Fruit fly (Drosophila melanogaster) whole organism, embryonic: ENCODE measurements around the gene CG8861.

Experiments
- Abd-B ChIP-seq: fragments of 200-800 bp; sonication (Bioruptor generic); optimal IDR thresholded peaks from 2 replicates; lab custom pipeline; 2018; ENCODE audit warnings: missing biosample characterization, mild to moderate bottlenecking, missing genetic modification characterization, moderate library complexity
- Ada2b ChIP-seq: fragments of 200-800 bp; sonication (Bioruptor generic); IDR thresholded peaks from 2 replicates; pipeline ENCODE4 v1.3.6; 2022; ENCODE audit warnings: missing biosample characterization, missing genetic modification characterization
- Adf1 ChIP-seq: fragments of 200-800 bp; sonication (Bioruptor generic); IDR thresholded peaks from 2 replicates; pipeline ENCODE4 v1.3.6; 2022; ENCODE audit warnings: missing biosample characterization, missing genetic modification characterization
- Atf6 ChIP-seq: fragments of 200-800 bp; sonication (Bioruptor generic); IDR thresholded peaks from 2 replicates; pipeline ENCODE4 v1.3.6; 2022; ENCODE audit warnings: missing biosample characterization, missing genetic modification characterization
- Blimp-1 ChIP-seq: fragments of 200-800 bp; sonication (Bioruptor generic); optimal IDR thresholded peaks from 3 replicates; lab custom pipeline; 2018; ENCODE audit warnings: missing biosample characterization, missing genetic modification characterization, mild to moderate bottlenecking, moderate library complexity, missing genetic modification reagents
- CG1024 ChIP-seq: fragments of 200-800 bp; sonication (Bioruptor generic); IDR thresholded peaks from 2 replicates; pipeline ENCODE4 v1.3.6; 2022; ENCODE audit warnings: missing biosample characterization, missing genetic modification characterization
- CG13123 ChIP-seq: fragments of 200-800 bp; sonication (Bioruptor generic); optimal IDR thresholded peaks from 2 replicates; lab custom pipeline; 2016; ENCODE audit warnings: missing biosample characterization, missing genetic modification characterization
- CG15514 ChIP-seq: fragments of 200-800 bp; sonication (Bioruptor generic); optimal IDR thresholded peaks from 3 replicates; lab custom pipeline; 2017; ENCODE audit warnings: missing biosample characterization, missing genetic modification characterization, mild to moderate bottlenecking, moderate library complexity, missing genetic modification reagents
- CG17359 ChIP-seq: fragments of 200-800 bp; sonication (Bioruptor generic); optimal IDR thresholded peaks from 3 replicates; lab custom pipeline; 2018; ENCODE audit warnings: missing biosample characterization, mild to moderate bottlenecking, missing genetic modification characterization, moderate library complexity
- CG17361 ChIP-seq: fragments of 200-800 bp; sonication (Bioruptor generic); IDR thresholded peaks from 3 replicates; pipeline ENCODE4 v1.3.6; 2022; ENCODE audit warnings: missing biosample characterization, missing genetic modification characterization
- CG2199 ChIP-seq: fragments of 200-800 bp; sonication (Bioruptor generic); IDR thresholded peaks from 3 replicates; pipeline ENCODE4 v1.3.6; 2022; ENCODE audit warnings: missing biosample characterization, missing genetic modification characterization
- CG31388 ChIP-seq: fragments of 200-800 bp; sonication (Bioruptor generic); optimal IDR thresholded peaks from 2 replicates; lab custom pipeline; 2016; ENCODE audit warnings: missing biosample characterization, missing genetic modification characterization
- CG33557 ChIP-seq: fragments of 200-800 bp; sonication (Bioruptor generic); optimal IDR thresholded peaks from 2 replicates; lab custom pipeline; 2019; ENCODE audit warnings: missing biosample characterization, mild to moderate bottlenecking, missing genetic modification characterization, moderate library complexity
- CG4282 ChIP-seq: fragments of 200-800 bp; sonication (Bioruptor generic); optimal IDR thresholded peaks from 2 replicates; lab custom pipeline; 2016; ENCODE audit warnings: missing biosample characterization, missing genetic modification characterization
- CG5180 ChIP-seq: fragments of 200-800 bp; sonication (Bioruptor generic); optimal IDR thresholded peaks from 3 replicates; lab custom pipeline; 2017; ENCODE audit warnings: missing biosample characterization, missing genetic modification characterization, mild to moderate bottlenecking, moderate library complexity, missing genetic modification reagents
- CG6272 ChIP-seq: fragments of 200-800 bp; sonication (Bioruptor generic); IDR thresholded peaks from 2 replicates; pipeline ENCODE4 v1.3.6; 2022; ENCODE audit warnings: missing biosample characterization, missing genetic modification characterization
- CG7745 ChIP-seq: fragments of 200-800 bp; sonication (Bioruptor generic); optimal IDR thresholded peaks from 2 replicates; lab custom pipeline; 2018; ENCODE audit warnings: missing biosample characterization, mild to moderate bottlenecking, missing genetic modification characterization, moderate library complexity
- CG7963 ChIP-seq: fragments of 200-800 bp; sonication (Bioruptor generic); IDR thresholded peaks from 3 replicates; pipeline ENCODE4 v1.3.6; 2022; ENCODE audit warnings: missing biosample characterization, missing genetic modification characterization; ENCODE audit not compliant: partially characterized antibody
- CG9727 ChIP-seq: fragments of 200-800 bp; sonication (Bioruptor generic); optimal IDR thresholded peaks from 3 replicates; lab custom pipeline; 2017; ENCODE audit warnings: missing biosample characterization, mild to moderate bottlenecking, missing genetic modification characterization
- D19A ChIP-seq: fragments of 200-800 bp; optimal IDR thresholded peaks from 3 replicates; lab custom pipeline; 2019; ENCODE audit warnings: missing biosample characterization, mild to moderate bottlenecking, missing genetic modification characterization, moderate library complexity
- Dbx ChIP-seq: fragments of 200-800 bp; sonication (Bioruptor generic); IDR thresholded peaks from 3 replicates; pipeline ENCODE4 v1.3.6; 2022; ENCODE audit warnings: missing biosample characterization, missing genetic modification characterization
- Dek ChIP-seq: fragments of 200-800 bp; sonication (Bioruptor generic); optimal IDR thresholded peaks from 3 replicates; lab custom pipeline; 2019; ENCODE audit warnings: missing biosample characterization, mild to moderate bottlenecking, missing genetic modification characterization, moderate library complexity
- Dref ChIP-seq: fragments of 200-800 bp; sonication (Bioruptor generic); IDR thresholded peaks from 2 replicates; pipeline ENCODE4 v1.3.6; 2022; ENCODE audit warnings: missing biosample characterization, missing genetic modification characterization
- H2.0 ChIP-seq: fragments of 200-800 bp; sonication (Bioruptor generic); IDR thresholded peaks from 2 replicates; pipeline ENCODE4 v1.3.6; 2022; ENCODE audit warnings: missing biosample characterization, missing genetic modification characterization
- Hmx ChIP-seq: fragments of 200-800 bp; sonication (Bioruptor generic); optimal IDR thresholded peaks from 2 replicates; lab custom pipeline; 2016; ENCODE audit warnings: missing biosample characterization, missing genetic modification characterization
- Hr39 ChIP-seq: fragments of >200 bp; optimal IDR thresholded peaks from 2 replicates; lab custom pipeline; 2017
- Oaz ChIP-seq: fragments of 200-800 bp; sonication (Bioruptor generic); IDR thresholded peaks from 2 replicates; pipeline ENCODE4 v1.3.6; 2022; ENCODE audit warnings: missing biosample characterization, missing genetic modification characterization
- Poxn ChIP-seq: fragments of 200-800 bp; sonication (Bioruptor generic); IDR thresholded peaks from 2 replicates; pipeline ENCODE4 v1.3.6; 2022; ENCODE audit warnings: missing biosample characterization, missing genetic modification characterization
- Taf1 ChIP-seq: fragments of 200-800 bp; sonication (Bioruptor generic); IDR thresholded peaks from 2 replicates; pipeline ENCODE4 v1.3.6; 2022; ENCODE audit warnings: missing biosample characterization, missing genetic modification characterization
- YL-1 ChIP-seq: fragments of 200-800 bp; sonication (Bioruptor generic); optimal IDR thresholded peaks from 3 replicates; lab custom pipeline; 2017; ENCODE audit warnings: missing biosample characterization, mild to moderate bottlenecking, missing genetic modification characterization
- al ChIP-seq: fragments of 200-800 bp; sonication (Bioruptor generic); IDR thresholded peaks from 2 replicates; pipeline ENCODE4 v1.3.6; 2022; ENCODE audit warnings: missing biosample characterization, missing genetic modification characterization
- chinmo ChIP-seq: fragments of 200-800 bp; sonication (Bioruptor generic); IDR thresholded peaks from 4 replicates; pipeline ENCODE4 v1.3.6; 2022; ENCODE audit warnings: missing biosample characterization, missing genetic modification characterization; ENCODE audit not compliant: partially characterized antibody
- chm ChIP-seq: fragments of 200-800 bp; sonication (Bioruptor generic); IDR thresholded peaks from 2 replicates; pipeline ENCODE4 v1.3.6; 2022; ENCODE audit warnings: missing biosample characterization, missing genetic modification characterization
- crol ChIP-seq: fragments of 200-800 bp; sonication (Bioruptor generic); IDR thresholded peaks from 2 replicates; pipeline ENCODE4 v1.3.6; 2022; ENCODE audit warnings: missing biosample characterization, missing genetic modification characterization
- gcm ChIP-seq: fragments of 200-800 bp; sonication (Bioruptor generic); optimal IDR thresholded peaks from 2 replicates; lab custom pipeline; 2019; ENCODE audit warnings: missing biosample characterization, mild to moderate bottlenecking, missing genetic modification characterization, moderate library complexity
- grau ChIP-seq: fragments of 200-800 bp; optimal IDR thresholded peaks from 3 replicates; lab custom pipeline; 2019; ENCODE audit warnings: missing biosample characterization, mild to moderate bottlenecking, missing genetic modification characterization, moderate library complexity
- inv ChIP-seq: fragments of 200-800 bp; sonication (Bioruptor generic); IDR thresholded peaks from 2 replicates; pipeline ENCODE4 v1.3.6; 2022; ENCODE audit warnings: missing biosample characterization, missing genetic modification characterization; ENCODE audit not compliant: partially characterized antibody
- ken ChIP-seq: fragments of 200-800 bp; sonication (Bioruptor generic); IDR thresholded peaks from 3 replicates; pipeline ENCODE4 v1.3.6; 2022; ENCODE audit warnings: missing biosample characterization, missing genetic modification characterization
- maf-S ChIP-seq: fragments of 200-800 bp; sonication (Bioruptor generic); optimal IDR thresholded peaks from 2 replicates; lab custom pipeline; 2016; ENCODE audit warnings: missing biosample characterization, missing genetic modification characterization
- mld ChIP-seq: fragments of 200-800 bp; sonication (Bioruptor generic); IDR thresholded peaks from 3 replicates; pipeline ENCODE4 v1.3.6; 2022; ENCODE audit warnings: missing biosample characterization, missing genetic modification characterization; ENCODE audit not compliant: partially characterized antibody
- nerfin-2 ChIP-seq: fragments of 200-800 bp; sonication (Bioruptor generic); IDR thresholded peaks from 2 replicates; pipeline ENCODE4 v1.3.6; 2022; ENCODE audit warnings: missing biosample characterization, missing genetic modification characterization; ENCODE audit not compliant: partially characterized antibody
- peb ChIP-seq: fragments of 200-800 bp; sonication (Bioruptor generic); IDR thresholded peaks from 2 replicates; pipeline ENCODE4 v1.3.6; 2022; ENCODE audit warnings: missing biosample characterization, missing genetic modification characterization
- sisA ChIP-seq: fragments of 200-800 bp; sonication (Bioruptor generic); IDR thresholded peaks from 2 replicates; pipeline ENCODE4 v1.3.6; 2022; ENCODE audit warnings: missing biosample characterization, missing genetic modification characterization
- slbo ChIP-seq: fragments of 200-800 bp; sonication (Bioruptor generic); IDR thresholded peaks from 2 replicates; pipeline ENCODE4 v1.3.6; 2022; ENCODE audit warnings: missing biosample characterization, missing genetic modification characterization
- sna ChIP-seq: fragments of 200-800 bp; sonication (Bioruptor generic); IDR thresholded peaks from 2 replicates; pipeline ENCODE4 v1.3.6; 2022; ENCODE audit warnings: missing biosample characterization, missing genetic modification characterization; ENCODE audit not compliant: partially characterized antibody
- tio ChIP-seq: fragments of 200-800 bp; sonication (Bioruptor generic); optimal IDR thresholded peaks from 2 replicates; lab custom pipeline; 2017; ENCODE audit warnings: missing biosample characterization, missing genetic modification characterization, inconsistent platforms
- toy ChIP-seq: fragments of 200-800 bp; sonication (Bioruptor generic); IDR thresholded peaks from 2 replicates; pipeline ENCODE4 v1.3.6; 2022; ENCODE audit warnings: missing biosample characterization, missing genetic modification characterization
- zfh2 ChIP-seq: fragments of 200-800 bp; sonication (Bioruptor generic); optimal IDR thresholded peaks from 2 replicates; lab custom pipeline; 2016; ENCODE audit warnings: missing biosample characterization, missing genetic modification characterization

Gene CG8861

DNA sequence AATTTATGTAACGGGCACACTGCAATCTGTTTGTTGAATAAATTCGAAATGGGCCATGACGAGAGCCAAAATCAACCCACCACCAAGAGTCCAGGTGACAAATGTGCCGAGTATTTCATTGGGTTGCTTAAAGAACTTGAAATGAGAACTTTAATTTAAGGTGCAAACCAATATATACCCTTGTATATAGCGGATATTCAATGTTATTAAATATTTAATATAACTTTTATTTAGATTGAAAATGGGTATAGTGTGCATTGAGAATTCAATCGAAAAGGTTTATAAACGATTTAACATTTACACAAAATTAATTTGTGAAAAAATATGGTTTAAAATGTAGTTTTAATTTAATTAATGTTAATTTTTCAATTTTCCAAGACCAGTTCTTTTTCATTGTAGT is 81.9 kb downstream of the CG8861 start, which contains the start of gene CG8420 (continued):
- TF ChIP-seq CG6272 (no peak), CG7745 (peak; percentile 52), peb (GFP tag; lab: Robert Waterston, UW) (no peak), CG15514 (GFP tag; lab: Kevin White, UChicago) (no peak), Dref (GFP tag; lab: Robert Waterston, UW) (no peak)
- TF ChIP-seq, all 482 proteins: peak for 6

DNA sequence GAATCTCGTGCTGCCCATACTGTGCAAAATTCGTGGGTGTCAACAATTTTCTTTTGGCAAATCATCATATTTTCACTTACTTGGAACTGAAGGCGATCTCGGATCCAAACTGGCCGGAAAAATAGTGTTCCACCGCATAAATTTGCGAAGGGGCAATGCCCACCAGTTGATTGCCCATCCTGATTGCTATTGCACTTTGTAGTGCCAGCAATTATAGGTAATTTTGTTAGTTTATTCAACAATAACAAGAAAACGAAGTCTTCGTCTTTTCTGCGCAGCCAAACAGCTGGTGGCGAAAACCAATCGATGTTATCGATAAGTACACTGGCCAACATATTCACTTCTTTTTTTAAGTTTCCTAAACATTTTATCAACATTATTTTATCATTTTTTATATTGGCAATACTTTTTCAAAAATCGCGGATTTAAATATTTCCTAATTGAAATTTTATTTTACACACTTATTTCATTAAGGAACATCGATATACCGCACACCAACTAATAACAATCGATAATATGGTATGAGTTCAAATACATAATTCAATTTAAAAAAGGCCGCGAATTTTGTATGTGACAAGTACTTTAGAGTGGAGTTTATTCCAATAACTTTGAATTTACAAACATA is 82.6 kb downstream of the CG8861 start, which contains the start of gene Vps15:
Gene Vps15 (minus strand): TSS at position 294 of the 625 bp plus-strand sequence.
- peak; percentile 75 for TF ChIP-seq D19A
- peak; percentile 61 for TF ChIP-seq Taf1 (GFP tag; lab: Robert Waterston, UW)
- TF ChIP-seq Atf6 (GFP tag; lab: Robert Waterston, UW): peak; percentile 72
- TF ChIP-seq CG33557: peak; percentile 72
- TF ChIP-seq Poxn (GFP tag; lab: Robert Waterston, UW): no peak
- peak; percentile 48 for TF ChIP-seq H2.0 (GFP tag; lab: Robert Waterston, UW)
- peak; percentile 76 for TF ChIP-seq Abd-B (GFP tag; lab: Kevin White, UChicago)
- peak; percentile 63; the same call in 2 of the 4 replicates for TF ChIP-seq chinmo
- no peak for TF ChIP-seq crol (GFP tag; lab: Robert Waterston, UW)
- peak; percentile 37 for TF ChIP-seq zfh2 (GFP tag; lab: Kevin White, UChicago)
- peak; percentile 81 for TF ChIP-seq Blimp-1 (GFP tag; lab: Kevin White, UChicago)
- TF ChIP-seq Ada2b (GFP tag; lab: Robert Waterston, UW): peak; percentile 60
- no peak; the same call in 1 of the 2 replicates for TF ChIP-seq sisA (GFP tag; lab: Robert Waterston, UW)
- peak; percentile 62; the same call in 1 of the 2 replicates for TF ChIP-seq peb (GFP tag; lab: Robert Waterston, UW)
- TF ChIP-seq ken (GFP tag; lab: Robert Waterston, UW): no peak
- TF ChIP-seq al (GFP tag; lab: Robert Waterston, UW): peak; percentile 75
- peak; percentile 85 for TF ChIP-seq CG17359 (tag; lab: Kevin White, UChicago)
- TF ChIP-seq Oaz (GFP tag; lab: Robert Waterston, UW): no peak
- TF ChIP-seq maf-S: peak; percentile 66
- peak; percentile 66 for TF ChIP-seq inv
- TF ChIP-seq Adf1 (GFP tag; lab: Robert Waterston, UW): no peak
- TF ChIP-seq sna: peak; percentile 94
- TF ChIP-seq toy (GFP tag; lab: Robert Waterston, UW): no peak
- peak; percentile 32 for TF ChIP-seq YL-1 (GFP tag; lab: Kevin White, UChicago)
- TF ChIP-seq CG1024 (GFP tag; lab: Robert Waterston, UW): peak; percentile 5; the same call in 1 of the 2 replicates
- peak; percentile 72 for TF ChIP-seq CG9727 (GFP tag; lab: Kevin White, UChicago)
- TF ChIP-seq nerfin-2 (GFP tag; lab: Robert Waterston, UW): peak; percentile 84
- TF ChIP-seq CG7963 (GFP tag; lab: Robert Waterston, UW): peak; percentile 70
- no peak for TF ChIP-seq tio
- TF ChIP-seq Dek (tag; lab: Kevin White, UChicago): peak; percentile 75
- peak; percentile 75; the same call in 2 of the 3 replicates for TF ChIP-seq Dbx
- peak; percentile 22; the same call in 1 of the 3 replicates for TF ChIP-seq mld (GFP tag; lab: Robert Waterston, UW)
- peak; percentile 73 for TF ChIP-seq CG17361 (GFP tag; lab: Robert Waterston, UW)
- TF ChIP-seq CG4282 (GFP tag; lab: Kevin White, UChicago): no peak
- peak; percentile 86 for TF ChIP-seq grau (tag; lab: Kevin White, UChicago)
- peak; percentile 19 for TF ChIP-seq CG31388 (GFP tag; lab: Kevin White, UChicago)
- TF ChIP-seq Hr39: no peak
- TF ChIP-seq CG5180 (GFP tag; lab: Kevin White, UChicago): peak; percentile 61
- peak; percentile 77 for TF ChIP-seq slbo (GFP tag; lab: Robert Waterston, UW)
- TF ChIP-seq CG13123 (GFP tag; lab: Kevin White, UChicago): peak; percentile 58
- peak; percentile 56 for TF ChIP-seq gcm (GFP tag; lab: Kevin White, UChicago)
- TF ChIP-seq chm (GFP tag; lab: Robert Waterston, UW): peak; percentile 58; the same call in 1 of the 2 replicates
- peak; percentile 70 for TF ChIP-seq Hmx (GFP tag; lab: Kevin White, UChicago)
- 0 out of 3 replicates have a peak, but pooled peaks have one; percentile 12 for TF ChIP-seq CG2199
